Worm (Caenorhabditis elegans) whole organism, mixed stage, embryonic: ENCODE results near the gene col-94.

ENCODE experiments used
- elt-3 ChIP-seq: fragments of 150-350 bp; optimal IDR thresholded peaks from 2 replicates; lab custom pipeline; 2014; ENCODE audit warnings: missing biosample characterization, missing genetic modification characterization
- lin-13 ChIP-seq: fragments of 150-350 bp; optimal IDR thresholded peaks from 2 replicates; lab custom pipeline; 2014; ENCODE audit warnings: missing biosample characterization, missing genetic modification characterization
- nhr-28 ChIP-seq: fragments of 150-350 bp; optimal IDR thresholded peaks from 2 replicates; lab custom pipeline; 2014; ENCODE audit warnings: missing biosample characterization, missing genetic modification characterization

- TF ChIP-seq nhr-28 (tag; lab: Kevin White, UChicago) (no peak), lin-13 (no peak), elt-3 (tag; lab: Kevin White, UChicago) (no peak)
Observed at ce11 chrIII:11022278-11022677, 34.6 kb upstream of the col-94 start.
